Worm (Caenorhabditis elegans) whole organism, young adult: ENCODE results near the gene ogr-2.
A peak's percentile ranks its signal among the peaks of the same experiment; 100 is the strongest.

Experiments used
- C06A6.2 ChIP-seq: fragments of 200-800 bp; sonication (Bioruptor generic); conservative IDR thresholded peaks from 2 replicates; pipeline ENCODE4 v1.3.6; 2022; ENCODE audit warnings: missing genetic modification characterization, missing compliant biosample characterization
- C17E4.6 ChIP-seq: fragments of 200-800 bp; sonication (Bioruptor generic); IDR thresholded peaks from 2 replicates; pipeline ENCODE4 v1.3.6; 2022; ENCODE audit warnings: missing genetic modification reagents, missing genetic modification characterization, missing compliant biosample characterization
- F22D6.2 ChIP-seq: sonication (generic microtip); optimal IDR thresholded peaks from 2 replicates; lab custom pipeline; 2016; ENCODE audit warnings: mild to moderate bottlenecking, missing genetic modification characterization, missing compliant biosample characterization
- F39B2.1 ChIP-seq: fragments of 200-800 bp; sonication (Bioruptor generic); IDR thresholded peaks from 2 replicates; pipeline ENCODE4 v1.3.6; 2022; ENCODE audit warnings: missing genetic modification reagents, missing genetic modification characterization, missing compliant biosample characterization
- F49E8.2 ChIP-seq: sonication (generic microtip); optimal IDR thresholded peaks from 3 replicates; lab custom pipeline; 2017; ENCODE audit warnings: missing genetic modification characterization, mild to moderate bottlenecking, missing compliant biosample characterization, antibody characterized with exemption, moderate library complexity; ENCODE audit not compliant: insufficient read depth
- F57C9.4 ChIP-seq: sonication (generic microtip); optimal IDR thresholded peaks from 2 replicates; lab custom pipeline; 2017; ENCODE audit warnings: mild to moderate bottlenecking, missing genetic modification characterization, missing compliant biosample characterization
- K11D2.4 ChIP-seq: fragments of 200-800 bp; sonication (Bioruptor generic); IDR thresholded peaks from 2 replicates; pipeline ENCODE4 v1.3.6; 2022; ENCODE audit warnings: missing genetic modification reagents, missing genetic modification characterization, missing compliant biosample characterization
- T07F8.4 ChIP-seq: sonication (generic microtip); optimal IDR thresholded peaks from 2 replicates; lab custom pipeline; 2016; ENCODE audit warnings: mild to moderate bottlenecking, missing genetic modification characterization, moderate library complexity, missing compliant biosample characterization
- Y67H2A.10 ChIP-seq: fragments of 200-800 bp; sonication (Bioruptor generic); conservative IDR thresholded peaks from 2 replicates; pipeline ENCODE4 v1.3.6; 2022; ENCODE audit warnings: missing genetic modification reagents, missing genetic modification characterization, missing compliant biosample characterization
- Y79H2A.3 ChIP-seq: fragments of 200-800 bp; sonication (Bioruptor generic); conservative IDR thresholded peaks from 2 replicates; pipeline ENCODE4 v1.3.6; 2022; ENCODE audit warnings: missing genetic modification reagents, missing genetic modification characterization, missing compliant biosample characterization
- aptf-2 ChIP-seq: fragments of 200-800 bp; sonication (Bioruptor generic); conservative IDR thresholded peaks from 2 replicates; pipeline ENCODE4 v1.3.6; 2022; ENCODE audit warnings: missing genetic modification reagents, missing genetic modification characterization, missing compliant biosample characterization
- atf-7 ChIP-seq: sonication (generic microtip); optimal IDR thresholded peaks from 2 replicates; lab custom pipeline; 2017; ENCODE audit warnings: mild to moderate bottlenecking, missing genetic modification characterization, missing compliant biosample characterization
- attf-5 ChIP-seq: fragments of 200-800 bp; sonication (Bioruptor generic); optimal IDR thresholded peaks from 2 replicates; lab custom pipeline; 2018; ENCODE audit warnings: mild to moderate bottlenecking, missing genetic modification characterization, missing compliant biosample characterization
- cebp-1 ChIP-seq, 2 experiments: fragments of 200-800 bp in 1 of 2; sonication (Bioruptor generic) in 1 of 2; sonication (generic microtip) in 1 of 2; IDR thresholded peaks in 1 of 2; optimal IDR thresholded peaks in 1 of 2; 2 replicates each; pipeline versions ENCODE4 v1.3.6 to Lab custom; 2017 to 2022; ENCODE audit warnings: missing compliant biosample characterization in 2 of 2, missing genetic modification characterization in 2 of 2, mild to moderate bottlenecking in 1 of 2, missing genetic modification reagents in 1 of 2, moderate library complexity in 1 of 2
- cebp-2 ChIP-seq: fragments of 200-800 bp; sonication (Bioruptor generic); IDR thresholded peaks from 2 replicates; pipeline ENCODE4 v1.3.6; 2022; ENCODE audit warnings: missing genetic modification characterization, missing compliant biosample characterization
- ceh-40 ChIP-seq: fragments of 200-800 bp; sonication (Bioruptor generic); IDR thresholded peaks from 2 replicates; pipeline ENCODE4 v1.3.6; 2022; ENCODE audit warnings: missing genetic modification characterization, missing compliant biosample characterization
- chd-7 ChIP-seq: sonication (generic microtip); optimal IDR thresholded peaks from 2 replicates; lab custom pipeline; 2016; ENCODE audit warnings: mild to moderate bottlenecking, missing genetic modification characterization, moderate library complexity, missing compliant biosample characterization
- dox-1 ChIP-seq: fragments of 200-800 bp; sonication (Bioruptor generic); IDR thresholded peaks from 2 replicates; pipeline ENCODE4 v1.3.6; 2022; ENCODE audit warnings: missing genetic modification reagents, missing genetic modification characterization, missing compliant biosample characterization
- efl-1 ChIP-seq: fragments of 150-350 bp; optimal IDR thresholded peaks from 2 replicates; lab custom pipeline; 2014; ENCODE audit warnings: missing biosample characterization, missing genetic modification reagents, missing genetic modification characterization
- egl-44 ChIP-seq: fragments of 200-800 bp; sonication (Bioruptor generic); IDR thresholded peaks from 2 replicates; pipeline ENCODE4 v1.3.6; 2022; ENCODE audit warnings: missing genetic modification reagents, missing genetic modification characterization, missing compliant biosample characterization
- ets-4 ChIP-seq: fragments of 200-800 bp; sonication (Bioruptor generic); optimal IDR thresholded peaks from 2 replicates; lab custom pipeline; 2018; ENCODE audit warnings: mild to moderate bottlenecking, missing genetic modification characterization, missing compliant biosample characterization
- gei-17 ChIP-seq: fragments of 200-800 bp; sonication (Bioruptor generic); optimal IDR thresholded peaks from 2 replicates; lab custom pipeline; 2018; ENCODE audit warnings: mild to moderate bottlenecking, missing genetic modification characterization, missing compliant biosample characterization
- let-526 ChIP-seq: fragments of 200-800 bp; sonication (Bioruptor generic); IDR thresholded peaks from 2 replicates; pipeline ENCODE4 v1.3.6; 2022; ENCODE audit warnings: missing genetic modification reagents, missing genetic modification characterization, missing compliant biosample characterization
- lsl-1 ChIP-seq: fragments of 200-800 bp; sonication (Bioruptor generic); optimal IDR thresholded peaks from 2 replicates; lab custom pipeline; 2018; ENCODE audit warnings: mild to moderate bottlenecking, missing genetic modification characterization, moderate library complexity, missing compliant biosample characterization
- nfyb-1 ChIP-seq: fragments of 200-800 bp; sonication (Bioruptor generic); IDR thresholded peaks from 2 replicates; pipeline ENCODE4 v1.3.6; 2022; ENCODE audit warnings: missing genetic modification reagents, missing genetic modification characterization, missing compliant biosample characterization
- nhr-80 ChIP-seq: sonication (generic microtip); optimal IDR thresholded peaks from 2 replicates; lab custom pipeline; 2016; ENCODE audit warnings: missing genetic modification characterization, missing compliant biosample characterization
- tbp1 ChIP-seq: fragments of 200-800 bp; sonication (Bioruptor generic); optimal IDR thresholded peaks from 2 replicates; lab custom pipeline; 2018; ENCODE audit warnings: mild to moderate bottlenecking, missing genetic modification characterization, missing compliant biosample characterization
- tlf-1 ChIP-seq: fragments of 200-800 bp; sonication (Bioruptor generic); optimal IDR thresholded peaks from 2 replicates; lab custom pipeline; 2018; ENCODE audit warnings: mild to moderate bottlenecking, missing genetic modification characterization, missing compliant biosample characterization
- unc-130 ChIP-seq: sonication (generic microtip); optimal IDR thresholded peaks from 2 replicates; lab custom pipeline; 2016; ENCODE audit warnings: missing genetic modification reagents, missing genetic modification characterization, missing compliant biosample characterization
- unc-62 ChIP-seq: fragments of 150-350 bp; optimal IDR thresholded peaks from 2 replicates; lab custom pipeline; 2014; ENCODE audit warnings: missing biosample characterization, missing genetic modification reagents, missing genetic modification characterization
- zfh-2 ChIP-seq: fragments of 200-800 bp; sonication (Bioruptor generic); conservative IDR thresholded peaks from 2 replicates; pipeline ENCODE4 v1.3.6; 2022; ENCODE audit warnings: missing genetic modification reagents, missing genetic modification characterization, missing compliant biosample characterization
- zim-3 ChIP-seq: sonication (generic microtip); optimal IDR thresholded peaks from 2 replicates; lab custom pipeline; 2017; ENCODE audit warnings: mild to moderate bottlenecking, missing genetic modification characterization, moderate library complexity, missing compliant biosample characterization
- ztf-22 ChIP-seq: fragments of 200-800 bp; sonication (Bioruptor generic); optimal IDR thresholded peaks from 2 replicates; lab custom pipeline; 2018; ENCODE audit warnings: mild to moderate bottlenecking, missing genetic modification characterization, moderate library complexity, missing compliant biosample characterization

ogr-2 gene

ce11 chrII:10040834-10041233 lies at the start of gene ogr-2:
Gene ogr-2 (plus strand): TSS chrII:10041134.
- no peak for TF ChIP-seq F22D6.2 (tag; lab: Kevin White, UChicago)
- no peak for TF ChIP-seq egl-44 (GFP tag; lab: Robert Waterston, UW)
- TF ChIP-seq lsl-1 (GFP tag; lab: Kevin White, UChicago), result peak; percentile 30
- TF ChIP-seq aptf-2 (GFP tag; lab: Robert Waterston, UW), result no peak

DNA sequence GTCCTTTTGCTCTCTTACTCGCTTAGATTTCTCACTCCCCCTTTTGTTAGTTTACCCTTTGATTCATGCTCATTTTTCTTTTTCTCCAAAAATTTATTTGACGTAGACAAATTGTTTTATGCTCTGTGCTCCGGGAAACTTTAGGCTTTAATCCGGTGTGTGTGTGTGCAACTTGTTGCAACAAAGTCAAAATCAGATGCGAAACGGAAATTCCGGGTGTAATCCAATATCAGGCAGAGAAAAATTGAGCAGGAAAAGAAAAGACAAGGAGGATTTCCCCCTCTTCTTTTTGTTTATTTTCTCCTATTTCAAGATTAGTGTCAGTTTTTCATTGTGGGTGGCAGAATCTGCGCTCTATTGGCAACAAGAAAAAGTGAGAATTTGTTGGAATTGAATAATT lies 48.5 kb upstream of the ogr-2 start:
- TF ChIP-seq cebp-2 (no peak), ceh-40 (GFP tag; lab: Robert Waterston, UW) (no peak), chd-7 (no peak), Y79H2A.3 (GFP tag; lab: Robert Waterston, UW) (no peak), unc-62 (GFP tag; lab: Kevin White, UChicago) (no peak), attf-5 (GFP tag; lab: Kevin White, UChicago) (no peak), zim-3 (no peak), F39B2.1 (GFP tag; lab: Robert Waterston, UW) (no peak), Y67H2A.10 (GFP tag; lab: Robert Waterston, UW) (no peak), efl-1 (GFP tag; lab: Kevin White, UChicago) (no peak), T07F8.4 (tag; lab: Kevin White, UChicago) (no peak), zfh-2 (no peak)
- TF ChIP-seq, all 124 proteins: peak for 0

ce11 chrII:9994679-9995078 lies 46.3 kb upstream of the ogr-2 start:
- no peak for TF ChIP-seq F57C9.4 (tag; lab: Kevin White, UChicago)

- TF ChIP-seq lsl-1 (GFP tag; lab: Kevin White, UChicago) (no peak), F22D6.2 (tag; lab: Kevin White, UChicago) (no peak), ztf-22 (GFP tag; lab: Kevin White, UChicago) (peak; percentile 20), nhr-80 (tag; lab: Kevin White, UChicago) (peak; percentile 99), atf-7 (tag; lab: Kevin White, UChicago) (peak; percentile 16), attf-5 (GFP tag; lab: Kevin White, UChicago) (peak; percentile 28), unc-62 (GFP tag; lab: Kevin White, UChicago) (no peak), nfyb-1 (GFP tag; lab: Robert Waterston, UW) (peak; percentile 73), F49E8.2 (no peak), egl-44 (GFP tag; lab: Robert Waterston, UW) (no peak), cebp-1 (GFP tag; IDR thresholded peaks at IDR 0.05; lab: Robert Waterston, UW) (no peak), cebp-1 (tag; optimal IDR thresholded peaks at IDR 0.05; lab: Kevin White, UChicago) (peak; percentile 30), ets-4 (GFP tag; lab: Kevin White, UChicago) (peak; percentile 44), tbp1 (GFP tag; lab: Kevin White, UChicago) (peak; percentile 17), tlf-1 (no peak), C17E4.6 (GFP tag; lab: Robert Waterston, UW) (no peak), Y79H2A.3 (GFP tag; lab: Robert Waterston, UW) (no peak), aptf-2 (GFP tag; lab: Robert Waterston, UW) (no peak), gei-17 (GFP tag; lab: Kevin White, UChicago) (no peak), Y67H2A.10 (GFP tag; lab: Robert Waterston, UW) (no peak), unc-130 (GFP tag; lab: Kevin White, UChicago) (no peak), dox-1 (GFP tag; lab: Robert Waterston, UW) (peak; percentile 36; the same call in 1 of the 2 replicates), K11D2.4 (GFP tag; lab: Robert Waterston, UW) (no peak), let-526 (GFP tag; lab: Robert Waterston, UW) (no peak), C06A6.2 (GFP tag; lab: Robert Waterston, UW) (no peak)
Measured at ce11 chrII:10001065-10001464, 39.9 kb upstream of the ogr-2 start, which contains the start of gene nlt-1. Gene nlt-1 (minus strand): TSS chrII:10001142.
